Fruit fly (Drosophila melanogaster) whole organism, embryonic: ENCODE results near the gene CG7627.

ENCODE experiments used
- CG12236 ChIP-seq: fragments of 200-800 bp; sonication (Bioruptor generic); optimal IDR thresholded peaks from 2 replicates; lab custom pipeline; 2016; ENCODE audit warnings: missing biosample characterization, missing genetic modification characterization
- CG12659 ChIP-seq: fragments of 200-800 bp; sonication (Bioruptor generic); optimal IDR thresholded peaks from 3 replicates; lab custom pipeline; 2017; ENCODE audit warnings: mild to moderate bottlenecking, missing biosample characterization, missing genetic modification reagents, missing genetic modification characterization
- CG15601 ChIP-seq: fragments of 200-800 bp; sonication (Bioruptor generic); optimal IDR thresholded peaks from 3 replicates; lab custom pipeline; 2019; ENCODE audit warnings: missing biosample characterization, mild to moderate bottlenecking, missing genetic modification characterization, moderate library complexity
- CG18011 ChIP-seq: fragments of 200-800 bp; sonication (Bioruptor generic); optimal IDR thresholded peaks from 2 replicates; lab custom pipeline; 2017; ENCODE audit warnings: missing biosample characterization, missing genetic modification characterization, mild to moderate bottlenecking, moderate library complexity, missing genotype
- CG18599 ChIP-seq: fragments of 200-800 bp; sonication (Bioruptor generic); optimal IDR thresholded peaks from 3 replicates; lab custom pipeline; 2017; ENCODE audit warnings: missing biosample characterization, missing genetic modification characterization, mild to moderate bottlenecking, moderate library complexity, missing genetic modification reagents
- CG2678 ChIP-seq: fragments of 200-800 bp; sonication (Bioruptor generic); optimal IDR thresholded peaks from 3 replicates; lab custom pipeline; 2019; ENCODE audit warnings: missing biosample characterization, mild to moderate bottlenecking, missing genetic modification characterization, moderate library complexity
- CG3281 ChIP-seq: fragments of 200-800 bp; sonication (Bioruptor generic); optimal IDR thresholded peaks from 3 replicates; lab custom pipeline; 2017; ENCODE audit warnings: missing biosample characterization, mild to moderate bottlenecking, missing genetic modification characterization
- CG6791 ChIP-seq: fragments of 200-800 bp; sonication (Bioruptor generic); IDR thresholded peaks from 3 replicates; pipeline ENCODE4 v1.3.6; 2022; ENCODE audit warnings: missing biosample characterization, missing genetic modification characterization; ENCODE audit not compliant: partially characterized antibody
- CG8765 ChIP-seq: fragments of 200-800 bp; sonication (Bioruptor generic); IDR thresholded peaks from 2 replicates; pipeline ENCODE4 v1.3.6; 2022; ENCODE audit warnings: missing biosample characterization, missing genetic modification characterization
- CG8924 ChIP-seq: fragments of 200-800 bp; optimal IDR thresholded peaks from 3 replicates; lab custom pipeline; 2019; ENCODE audit warnings: missing biosample characterization, mild to moderate bottlenecking, missing genetic modification characterization, moderate library complexity
- CG9817 ChIP-seq: fragments of 200-800 bp; sonication (Bioruptor generic); optimal IDR thresholded peaks from 2 replicates; lab custom pipeline; 2018; ENCODE audit warnings: missing biosample characterization, mild to moderate bottlenecking, missing genetic modification characterization, moderate library complexity
- D ChIP-seq, 2 experiments: fragments of 200-800 bp in 1 of 2; fragments of >200 bp in 1 of 2; sonication (Bioruptor generic) in 1 of 2; optimal IDR thresholded peaks; 2 replicates in 1 of 2; 3 replicates in 1 of 2; lab custom pipeline; 2017; ENCODE audit warnings: mild to moderate bottlenecking in 1 of 2, missing biosample characterization in 1 of 2, missing genetic modification characterization in 1 of 2, missing genetic modification reagents in 1 of 2
- D19B ChIP-seq: fragments of 200-800 bp; sonication (Bioruptor generic); optimal IDR thresholded peaks from 2 replicates; lab custom pipeline; 2017; ENCODE audit warnings: missing biosample characterization, mild to moderate bottlenecking, missing genetic modification characterization
- Dll ChIP-seq: fragments of 200-800 bp; sonication (Bioruptor generic); IDR thresholded peaks from 4 replicates; pipeline ENCODE4 v1.3.6; 2022; ENCODE audit warnings: missing biosample characterization, missing genetic modification characterization; ENCODE audit not compliant: partially characterized antibody
- Elba2 ChIP-seq: fragments of 200-800 bp; sonication (Bioruptor generic); optimal IDR thresholded peaks from 3 replicates; lab custom pipeline; 2016; ENCODE audit warnings: missing biosample characterization, missing genetic modification characterization
- Lhr ChIP-seq: fragments of 200-800 bp; sonication (Bioruptor generic); optimal IDR thresholded peaks from 3 replicates; lab custom pipeline; 2017; ENCODE audit warnings: mild to moderate bottlenecking, missing biosample characterization, missing genetic modification reagents, missing genetic modification characterization
- Med ChIP-seq: fragments of 200-800 bp; sonication (Bioruptor generic); peaks from one replicate; lab custom pipeline; 2016; ENCODE audit warnings: missing biosample characterization, missing genetic modification characterization, mild to moderate bottlenecking, inconsistent platforms, moderate library complexity
- Sox100B ChIP-seq: fragments of 200-800 bp; sonication (Bioruptor generic); optimal IDR thresholded peaks from 3 replicates; lab custom pipeline; 2018; ENCODE audit warnings: missing biosample characterization, mild to moderate bottlenecking, missing genetic modification characterization
- Sox102F ChIP-seq: fragments of 200-800 bp; sonication (Bioruptor generic); optimal IDR thresholded peaks from 2 replicates; lab custom pipeline; 2018; ENCODE audit warnings: missing biosample characterization, mild to moderate bottlenecking, missing genetic modification characterization, moderate library complexity
- Sry-β ChIP-seq: fragments of 200-800 bp; sonication (Bioruptor generic); optimal IDR thresholded peaks from 2 replicates; lab custom pipeline; 2018; ENCODE audit warnings: missing biosample characterization, mild to moderate bottlenecking, missing genetic modification characterization, moderate library complexity
- ato ChIP-seq: fragments of 200-800 bp; sonication (Bioruptor generic); IDR thresholded peaks from 2 replicates; pipeline ENCODE4 v1.3.6; 2022; ENCODE audit warnings: missing biosample characterization, missing genetic modification characterization; ENCODE audit not compliant: partially characterized antibody
- bbx ChIP-seq: fragments of 200-800 bp; sonication (Bioruptor generic); IDR thresholded peaks from 2 replicates; pipeline ENCODE4 v1.3.6; 2022; ENCODE audit warnings: missing biosample characterization, missing genetic modification characterization; ENCODE audit not compliant: partially characterized antibody
- btn ChIP-seq: fragments of 200-800 bp; sonication (Bioruptor generic); optimal IDR thresholded peaks from 2 replicates; lab custom pipeline; 2016; ENCODE audit warnings: missing biosample characterization, missing genetic modification characterization
- cg ChIP-seq: fragments of 200-800 bp; sonication (Bioruptor generic); optimal IDR thresholded peaks from 3 replicates; lab custom pipeline; 2019; ENCODE audit warnings: missing biosample characterization, mild to moderate bottlenecking, missing genetic modification characterization, moderate library complexity
- chif ChIP-seq, 2 experiments: fragments of 200-800 bp; sonication (Bioruptor generic); optimal IDR thresholded peaks; 3 replicates each; lab custom pipeline; 2016; ENCODE audit warnings: missing biosample characterization in 2 of 2, missing genetic modification characterization in 2 of 2
- dmrt11E ChIP-seq: fragments of 200-800 bp; sonication (Bioruptor generic); optimal IDR thresholded peaks from 3 replicates; lab custom pipeline; 2018; ENCODE audit warnings: missing biosample characterization, mild to moderate bottlenecking, missing genetic modification characterization, moderate library complexity
- exex ChIP-seq: fragments of 200-800 bp; sonication (Bioruptor generic); optimal IDR thresholded peaks from 4 replicates; lab custom pipeline; 2018; ENCODE audit warnings: missing biosample characterization, mild to moderate bottlenecking, missing genetic modification characterization, moderate library complexity
- fd3F ChIP-seq: fragments of 200-800 bp; sonication (Bioruptor generic); optimal IDR thresholded peaks from 2 replicates; lab custom pipeline; 2018; ENCODE audit warnings: missing biosample characterization, mild to moderate bottlenecking, missing genetic modification characterization, moderate library complexity
- gt ChIP-seq: fragments of 200-800 bp; sonication (Bioruptor generic); IDR thresholded peaks from 2 replicates; pipeline ENCODE4 v1.3.6; 2022; ENCODE audit warnings: missing biosample characterization, missing genetic modification characterization
- insv ChIP-seq, 2 experiments: fragments of 200-800 bp; sonication (Bioruptor generic); optimal IDR thresholded peaks; 3 replicates each; lab custom pipeline; 2016 to 2018; ENCODE audit warnings: missing biosample characterization in 2 of 2, missing genetic modification characterization in 2 of 2
- lbe ChIP-seq: fragments of 200-800 bp; sonication (Bioruptor generic); optimal IDR thresholded peaks from 2 replicates; lab custom pipeline; 2016; ENCODE audit warnings: missing biosample characterization, mild to moderate bottlenecking, missing genetic modification characterization
- nerfin-1 ChIP-seq: fragments of 200-800 bp; sonication (Bioruptor generic); optimal IDR thresholded peaks from 3 replicates; lab custom pipeline; 2019; ENCODE audit warnings: missing biosample characterization, mild to moderate bottlenecking, missing genetic modification characterization, moderate library complexity
- nmo ChIP-seq: fragments of 200-800 bp; sonication (Bioruptor generic); optimal IDR thresholded peaks from 2 replicates; lab custom pipeline; 2018; ENCODE audit warnings: missing biosample characterization, mild to moderate bottlenecking, missing genetic modification characterization, moderate library complexity
- phol ChIP-seq: fragments of 200-800 bp; sonication (Bioruptor generic); optimal IDR thresholded peaks from 3 replicates; lab custom pipeline; 2018; ENCODE audit warnings: missing biosample characterization, mild to moderate bottlenecking, missing genetic modification characterization, moderate library complexity
- pros ChIP-seq: fragments of 200-800 bp; sonication (Bioruptor generic); optimal IDR thresholded peaks from 3 replicates; lab custom pipeline; 2019; ENCODE audit warnings: missing biosample characterization, mild to moderate bottlenecking, missing genetic modification characterization, moderate library complexity
- pzg ChIP-seq: fragments of 200-800 bp; sonication (Bioruptor generic); optimal IDR thresholded peaks from 3 replicates; lab custom pipeline; 2018; ENCODE audit warnings: missing biosample characterization, mild to moderate bottlenecking, missing genetic modification characterization, moderate library complexity
- repo ChIP-seq: fragments of 200-800 bp; sonication (Bioruptor generic); optimal IDR thresholded peaks from 2 replicates; lab custom pipeline; 2016; ENCODE audit warnings: missing biosample characterization, missing genetic modification characterization
- ro ChIP-seq: fragments of 200-800 bp; sonication (Bioruptor generic); IDR thresholded peaks from 2 replicates; pipeline ENCODE4 v1.3.6; 2022; ENCODE audit warnings: missing biosample characterization, missing genetic modification characterization
- salm ChIP-seq: fragments of 200-800 bp; sonication (Bioruptor generic); optimal IDR thresholded peaks from 2 replicates; lab custom pipeline; 2018; ENCODE audit warnings: missing biosample characterization, mild to moderate bottlenecking, missing genetic modification characterization
- sd ChIP-seq: fragments of 200-800 bp; sonication (Bioruptor generic); optimal IDR thresholded peaks from 3 replicates; lab custom pipeline; 2018; ENCODE audit warnings: missing biosample characterization, mild to moderate bottlenecking, missing genetic modification characterization, moderate library complexity
- sug ChIP-seq: fragments of 200-800 bp; optimal IDR thresholded peaks from 2 replicates; lab custom pipeline; 2019; ENCODE audit warnings: missing biosample characterization, mild to moderate bottlenecking, missing genetic modification characterization, moderate library complexity
- zf30C ChIP-seq: fragments of 200-800 bp; sonication (Bioruptor generic); optimal IDR thresholded peaks from 3 replicates; lab custom pipeline; 2018; ENCODE audit warnings: missing biosample characterization, mild to moderate bottlenecking, missing genetic modification characterization

Gene CG7627

DNA sequence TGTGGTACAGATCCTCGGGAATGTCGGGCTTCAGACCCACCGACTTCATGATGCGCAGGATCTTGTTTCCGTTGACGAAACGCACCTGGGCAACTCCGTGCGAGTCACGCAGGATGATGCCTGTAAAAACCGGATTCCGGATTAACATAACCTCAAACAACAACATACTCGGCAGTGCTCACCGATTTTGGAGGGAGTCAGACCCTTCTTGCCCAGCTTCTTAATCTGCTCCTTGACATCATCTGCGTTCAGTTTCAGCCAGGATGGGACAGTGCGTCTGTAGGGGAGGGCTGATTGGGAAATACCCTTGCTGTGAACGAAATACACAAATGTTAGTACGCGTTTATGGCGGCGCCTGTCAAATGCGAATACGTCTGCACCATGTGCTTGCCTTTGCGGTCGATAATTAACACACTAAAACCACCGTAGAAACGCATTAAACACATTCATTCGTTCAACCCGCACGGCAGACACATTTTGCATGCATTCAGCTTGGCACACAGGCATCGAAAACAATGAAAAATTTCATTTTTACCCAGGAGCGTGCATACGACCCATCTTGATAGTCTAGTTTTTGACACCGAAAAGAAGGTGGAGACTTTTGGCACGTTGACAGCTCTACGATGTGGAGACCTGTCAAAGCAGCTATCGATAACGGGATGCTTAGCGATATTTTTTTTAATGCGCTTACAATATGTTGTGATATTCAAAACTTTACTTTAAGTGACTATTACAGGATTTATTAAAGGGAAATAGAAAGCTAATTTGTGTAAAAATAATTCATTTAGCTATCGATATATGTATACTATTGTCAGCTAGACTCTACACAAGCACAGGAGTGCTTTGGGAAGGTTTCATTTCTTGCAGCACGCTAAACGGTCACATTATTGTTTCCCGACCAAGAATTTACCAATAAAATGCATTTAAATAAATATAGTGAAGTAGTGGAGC, 2.0 kb upstream of the CG7627 start, which contains the start of the genes RpS13 and CSN8 (continued):
- TF ChIP-seq CG18599 (peak; percentile 20), CG3281 (GFP tag; lab: Kevin White, UChicago) (peak; percentile 55), CG15601 (tag; lab: Kevin White, UChicago) (peak; percentile 31), CG12659 (peak; percentile 75), fd3F (no peak), chif (GFP tag; optimal IDR thresholded peaks at IDR 0.05; lab: Kevin White, UChicago) (no peak), Lhr (GFP tag; lab: Kevin White, UChicago) (peak; percentile 57), nerfin-1 (tag; lab: Kevin White, UChicago) (peak; percentile 39), pzg (GFP tag; lab: Kevin White, UChicago) (peak; percentile 90), sd (tag; lab: Kevin White, UChicago) (peak; percentile 27), bbx (GFP tag; lab: Robert Waterston, UW) (peak; percentile 91), cg (GFP tag; lab: Kevin White, UChicago) (peak; percentile 16)

DNA sequence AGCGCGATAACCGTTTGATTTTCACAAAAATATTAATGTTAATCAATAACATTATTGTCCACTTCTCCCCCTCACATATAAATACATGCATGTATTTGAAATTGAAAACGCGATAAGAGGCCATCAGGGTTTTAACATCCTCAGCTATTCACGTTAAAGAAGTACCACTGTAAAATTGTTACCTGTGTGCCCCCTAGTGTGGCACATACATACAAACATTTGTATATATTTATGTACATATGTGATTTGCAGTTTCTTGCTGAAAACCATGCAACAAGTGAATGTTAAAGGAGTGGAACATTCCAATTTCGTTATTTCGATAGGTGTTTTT, 651 bp upstream of the CG7627 start:
- TF ChIP-seq insv (GFP tag; optimal IDR thresholded peaks at IDR 0.05; lab: Kevin White, UChicago) = peak in 1 of 2 experiments; percentile 67
- TF ChIP-seq exex = peak; percentile 5
- TF ChIP-seq sug (tag; lab: Kevin White, UChicago) = peak; percentile 77
- TF ChIP-seq CG8765 (GFP tag; lab: Robert Waterston, UW) = 0 out of 2 replicates have a peak, but pooled peaks have one; percentile 9
- no peak for TF ChIP-seq CG6791 (GFP tag; lab: Robert Waterston, UW)
- TF ChIP-seq Med = peak; percentile 37
- no peak for TF ChIP-seq CG12236 (GFP tag; lab: Kevin White, UChicago)
- peak; percentile 63 for TF ChIP-seq Elba2 (GFP tag; lab: Kevin White, UChicago)
- TF ChIP-seq, all 482 proteins: peak for 6

dm6 chr2L:8361204-8361952, 891 bp downstream of the CG7627 start:
- TF ChIP-seq D19B (GFP tag; lab: Kevin White, UChicago) = no peak
- TF ChIP-seq Sox100B (GFP tag; lab: Kevin White, UChicago) = peak; percentile 10
- no peak for TF ChIP-seq zf30C (GFP tag; lab: Kevin White, UChicago)
- no peak for TF ChIP-seq Sry-β (GFP tag; lab: Kevin White, UChicago)
- TF ChIP-seq gt (GFP tag; lab: Robert Waterston, UW) = no peak
- peak; percentile 51 for TF ChIP-seq pros (GFP tag; lab: Kevin White, UChicago)
- TF ChIP-seq CG9817 = no peak
- no peak for TF ChIP-seq ato (GFP tag; lab: Robert Waterston, UW)
- TF ChIP-seq D (optimal IDR thresholded peaks at IDR 0.05; lab: Kevin White, UChicago) = no peak
- TF ChIP-seq D (GFP tag; optimal IDR thresholded peaks at IDR 0.05; lab: Kevin White, UChicago) = peak; percentile 46
- peak; percentile 26 for TF ChIP-seq lbe (GFP tag; lab: Kevin White, UChicago)
- peak; percentile 40 for TF ChIP-seq phol (tag; lab: Kevin White, UChicago)
- TF ChIP-seq ro (GFP tag; lab: Robert Waterston, UW) = no peak
- peak; percentile 53 for TF ChIP-seq CG18599
- TF ChIP-seq Sox102F (GFP tag; lab: Kevin White, UChicago) = peak; percentile 20
- peak; percentile 52 for TF ChIP-seq CG2678 (tag; lab: Kevin White, UChicago)
- peak; percentile 77 for TF ChIP-seq Med
- peak; percentile 46 for TF ChIP-seq nmo (GFP tag; lab: Kevin White, UChicago)
- no peak for TF ChIP-seq Dll (GFP tag; lab: Robert Waterston, UW)
- TF ChIP-seq dmrt11E (tag; lab: Kevin White, UChicago) = peak; percentile 13
- TF ChIP-seq btn (GFP tag; lab: Kevin White, UChicago) = no peak
- peak; percentile 20 for TF ChIP-seq CG8924
- no peak for TF ChIP-seq repo (GFP tag; lab: Kevin White, UChicago)
- no peak for TF ChIP-seq CG18011 (GFP tag; lab: Kevin White, UChicago)
- no peak for TF ChIP-seq salm
